Worm (Caenorhabditis elegans) whole organism, early embryonic: ENCODE measurements around the gene F52B10.3.

Experiments used
- B0310.2 ChIP-seq: sonication (generic microtip); optimal IDR thresholded peaks from 2 replicates; lab custom pipeline; 2016; ENCODE audit warnings: mild to moderate bottlenecking, missing genetic modification characterization, missing compliant biosample characterization
- F13C5.2 ChIP-seq: sonication (generic microtip); optimal IDR thresholded peaks from 2 replicates; lab custom pipeline; 2017; ENCODE audit warnings: mild to moderate bottlenecking, missing genetic modification characterization, inconsistent platforms, missing compliant biosample characterization
- aly-1 ChIP-seq: sonication (generic microtip); optimal IDR thresholded peaks from 2 replicates; lab custom pipeline; 2016; ENCODE audit warnings: missing genetic modification characterization, missing compliant biosample characterization
- ama-1 ChIP-seq: fragments of 150-350 bp; optimal IDR thresholded peaks from 2 replicates; lab custom pipeline; 2014
- ceh-13 ChIP-seq: fragments of 200-800 bp; sonication (Bioruptor generic); optimal IDR thresholded peaks from 2 replicates; lab custom pipeline; 2018; ENCODE audit warnings: mild to moderate bottlenecking, missing genetic modification characterization, missing compliant biosample characterization
- ceh-36 ChIP-seq: sonication (generic microtip); optimal IDR thresholded peaks from 2 replicates; lab custom pipeline; 2016; ENCODE audit warnings: missing genetic modification characterization, inconsistent platforms, missing compliant biosample characterization
- ets-7 ChIP-seq: sonication (generic microtip); optimal IDR thresholded peaks from 2 replicates; lab custom pipeline; 2016; ENCODE audit warnings: missing genotype, missing genetic modification characterization, missing compliant biosample characterization
- flt-1 ChIP-seq: fragments of 200-800 bp; sonication (Bioruptor generic); IDR thresholded peaks from 2 replicates; pipeline ENCODE4 v1.3.6; 2022; ENCODE audit warnings: missing genetic modification characterization, missing compliant biosample characterization
- hmbx-1 ChIP-seq: sonication (generic microtip); optimal IDR thresholded peaks from 2 replicates; lab custom pipeline; 2016; ENCODE audit warnings: mild to moderate bottlenecking, missing genetic modification characterization, missing compliant biosample characterization
- hmg-4 ChIP-seq: fragments of 200-800 bp; sonication (Bioruptor generic); optimal IDR thresholded peaks from 2 replicates; lab custom pipeline; 2018; ENCODE audit warnings: mild to moderate bottlenecking, missing genetic modification characterization, missing compliant biosample characterization
- hnd-1 ChIP-seq: sonication (generic microtip); optimal IDR thresholded peaks from 2 replicates; lab custom pipeline; 2016; ENCODE audit warnings: missing genetic modification characterization, missing compliant biosample characterization
- pes-1 ChIP-seq: fragments of 200-800 bp; sonication (Bioruptor generic); IDR thresholded peaks from 2 replicates; pipeline ENCODE4 v1.3.6; 2022; ENCODE audit warnings: missing genetic modification reagents, missing genetic modification characterization, missing compliant biosample characterization
- scrt-1 ChIP-seq: fragments of 200-800 bp; sonication (Bioruptor generic); IDR thresholded peaks from 2 replicates; pipeline ENCODE4 v1.3.6; 2022; ENCODE audit warnings: missing genetic modification characterization, missing compliant biosample characterization
- sea-1 ChIP-seq: fragments of 200-800 bp; sonication (Bioruptor generic); conservative IDR thresholded peaks from 2 replicates; pipeline ENCODE4 v1.3.6; 2022; ENCODE audit warnings: missing genetic modification characterization, missing compliant biosample characterization
- tbx-11 ChIP-seq: fragments of 200-800 bp; sonication (Bioruptor generic); IDR thresholded peaks from 2 replicates; pipeline ENCODE4 v1.3.6; 2022; ENCODE audit warnings: missing genetic modification characterization, missing compliant biosample characterization
- tbx-37 ChIP-seq: fragments of 200-800 bp; sonication (Bioruptor generic); conservative IDR thresholded peaks from 2 replicates; pipeline ENCODE4 v1.3.6; 2022; ENCODE audit warnings: missing genetic modification reagents, missing genetic modification characterization, missing compliant biosample characterization
- tra-4 ChIP-seq: sonication (generic microtip); optimal IDR thresholded peaks from 2 replicates; lab custom pipeline; 2017; ENCODE audit warnings: missing genetic modification characterization, missing compliant biosample characterization

F52B10.3 gene

ce11 chrX:2890041-2890650, 8.0 kb downstream of the F52B10.3 start:
- TF ChIP-seq ceh-36 (tag; lab: Kevin White, UChicago) (no peak), F13C5.2 (tag; lab: Kevin White, UChicago) (no peak), flt-1 (GFP tag; lab: Robert Waterston, UW) (no peak), ceh-13 (GFP tag; lab: Kevin White, UChicago) (no peak), pes-1 (no peak), sea-1 (GFP tag; lab: Robert Waterston, UW) (no peak), hnd-1 (tag; lab: Kevin White, UChicago) (no peak), tbx-11 (no peak), ets-7 (tag; lab: Kevin White, UChicago) (no peak)

ce11 chrX:2885318-2885908, 12.7 kb downstream of the F52B10.3 start, which contains the start of gene vang-1:
Gene vang-1, plus strand, starts transcription at chrX:2885858.
- TF ChIP-seq pes-1, result peak; percentile 64
- TF ChIP-seq ceh-36 (tag; lab: Kevin White, UChicago), result peak; percentile 30
- TF ChIP-seq flt-1 (GFP tag; lab: Robert Waterston, UW), result peak; percentile 42; the same call in 1 of the 2 replicates
- no peak for TF ChIP-seq ets-7 (tag; lab: Kevin White, UChicago)
- peak; percentile 11 for TF ChIP-seq aly-1
- peak; percentile 62 for TF ChIP-seq tbx-37
- TF ChIP-seq F13C5.2 (tag; lab: Kevin White, UChicago), result peak; percentile 82
- no peak for TF ChIP-seq B0310.2 (tag; lab: Kevin White, UChicago)
- TF ChIP-seq ama-1 (lab: Kevin White, UChicago), result no peak
- TF ChIP-seq scrt-1 (GFP tag; lab: Robert Waterston, UW), result no peak
- TF ChIP-seq tra-4 (tag; lab: Kevin White, UChicago), result no peak
- 0 out of 2 replicates have a peak, but pooled peaks have one; percentile 61 for TF ChIP-seq tbx-11
- TF ChIP-seq ceh-13 (GFP tag; lab: Kevin White, UChicago), result no peak
- TF ChIP-seq hnd-1 (tag; lab: Kevin White, UChicago), result peak; percentile 2
- TF ChIP-seq sea-1 (GFP tag; lab: Robert Waterston, UW), result peak; percentile 73; the same call in 1 of the 2 replicates
- peak; percentile 98 for TF ChIP-seq hmg-4 (GFP tag; lab: Kevin White, UChicago)
- TF ChIP-seq hmbx-1 (tag; lab: Kevin White, UChicago), result no peak

ce11 chrX:2879529-2880265, 18.5 kb downstream of the F52B10.3 start, which contains the start of gene F53B3.5:
Gene F53B3.5, minus strand, starts transcription at chrX:2879579.
- TF ChIP-seq ceh-13 (GFP tag; lab: Kevin White, UChicago), result peak; percentile 12
- TF ChIP-seq tra-4 (tag; lab: Kevin White, UChicago), result no peak
- no peak for TF ChIP-seq tbx-37
- 0 out of 2 replicates have a peak, but pooled peaks have one; percentile 12 for TF ChIP-seq flt-1 (GFP tag; lab: Robert Waterston, UW)
- peak; percentile 54 for TF ChIP-seq F13C5.2 (tag; lab: Kevin White, UChicago)
- TF ChIP-seq tbx-11, result no peak
- peak; percentile 51; the same call in 1 of the 2 replicates for TF ChIP-seq sea-1 (GFP tag; lab: Robert Waterston, UW)
- TF ChIP-seq scrt-1 (GFP tag; lab: Robert Waterston, UW), result no peak
- no peak for TF ChIP-seq aly-1
- peak; percentile 92 for TF ChIP-seq hmg-4 (GFP tag; lab: Kevin White, UChicago)
- no peak for TF ChIP-seq ceh-36 (tag; lab: Kevin White, UChicago)
- no peak for TF ChIP-seq ets-7 (tag; lab: Kevin White, UChicago)
- no peak for TF ChIP-seq ama-1 (lab: Kevin White, UChicago)
- TF ChIP-seq B0310.2 (tag; lab: Kevin White, UChicago), result no peak
- TF ChIP-seq hmbx-1 (tag; lab: Kevin White, UChicago), result no peak
- TF ChIP-seq pes-1, result peak; percentile 46; the same call in 1 of the 2 replicates

- TF ChIP-seq B0310.2 (tag; lab: Kevin White, UChicago), result no peak
- TF ChIP-seq hmg-4 (GFP tag; lab: Kevin White, UChicago), result no peak
- no peak for TF ChIP-seq ceh-13 (GFP tag; lab: Kevin White, UChicago)
- TF ChIP-seq sea-1 (GFP tag; lab: Robert Waterston, UW), result no peak
- TF ChIP-seq ama-1 (lab: Kevin White, UChicago), result no peak
- no peak for TF ChIP-seq F13C5.2 (tag; lab: Kevin White, UChicago)
- no peak for TF ChIP-seq aly-1
- no peak for TF ChIP-seq pes-1
- TF ChIP-seq tbx-11, result no peak
- TF ChIP-seq flt-1 (GFP tag; lab: Robert Waterston, UW), result no peak
- TF ChIP-seq scrt-1 (GFP tag; lab: Robert Waterston, UW), result no peak
Measured at ce11 chrX:2877433-2877832, 20.7 kb downstream of the F52B10.3 start.

- TF ChIP-seq ets-7 (tag; lab: Kevin White, UChicago) (no peak), ceh-36 (tag; lab: Kevin White, UChicago) (peak; percentile 19), ceh-13 (GFP tag; lab: Kevin White, UChicago) (no peak), hmg-4 (GFP tag; lab: Kevin White, UChicago) (no peak)
Measured at ce11 chrX:2874598-2874997, 23.6 kb downstream of the F52B10.3 start.

- TF ChIP-seq pes-1 (no peak), ets-7 (tag; lab: Kevin White, UChicago) (no peak), ceh-36 (tag; lab: Kevin White, UChicago) (no peak), B0310.2 (tag; lab: Kevin White, UChicago) (no peak), scrt-1 (GFP tag; lab: Robert Waterston, UW) (no peak)
Measured at ce11 chrX:2873272-2873671, 24.9 kb downstream of the F52B10.3 start.
